Worm (Caenorhabditis elegans): ENCODE measurements around the gene Y57G11C.33.

DNA sequence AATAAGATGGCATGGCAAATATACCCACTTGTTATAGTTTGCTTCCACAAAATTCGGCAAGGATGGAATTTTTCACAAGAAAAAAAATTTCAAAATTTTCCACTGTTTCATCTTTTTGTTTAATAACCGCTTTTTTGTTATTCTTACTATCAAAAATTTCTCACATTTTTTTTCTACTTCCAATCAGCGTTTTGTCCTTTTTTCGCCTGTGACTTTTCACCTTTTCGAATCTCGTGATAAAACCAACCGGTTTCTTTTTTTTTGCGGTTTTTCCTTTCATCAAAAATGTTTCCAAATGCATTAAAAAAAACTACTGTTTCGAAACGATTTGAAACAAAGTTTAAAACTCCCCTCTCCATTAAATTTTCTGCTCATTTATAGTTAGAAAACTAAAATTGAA is 22.2 kb downstream of the Y57G11C.33 start:
- TF ChIP-seq lin-39 (tag; optimal IDR thresholded peaks at IDR 0.05) = no peak
- TF ChIP-seq fos-1 (tag; optimal IDR thresholded peaks at IDR 0.05) = no peak
- no peak for TF ChIP-seq unc-62 (GFP tag; optimal IDR thresholded peaks at IDR 0.05)
- no peak for TF ChIP-seq nhr-11 (tag; optimal IDR thresholded peaks at IDR 0.05)
- no peak for TF ChIP-seq lsy-12 (tag; optimal IDR thresholded peaks at IDR 0.05)
- TF ChIP-seq aly-2 (tag; optimal IDR thresholded peaks at IDR 0.05) = no peak
- TF ChIP-seq snpc-4 (tag; optimal IDR thresholded peaks at IDR 0.05) = no peak
- no peak for TF ChIP-seq mdl-1 (tag; optimal IDR thresholded peaks at IDR 0.05)
- TF ChIP-seq jun-1 (tag; optimal IDR thresholded peaks at IDR 0.05) = no peak
- no peak for TF ChIP-seq ztf-11 (tag; optimal IDR thresholded peaks at IDR 0.05)

Data from whole organism, L3 larva.